Fruit fly (Drosophila melanogaster): Measurements from ENCODE around the gene CG15387.

CG15387 gene

DNA sequence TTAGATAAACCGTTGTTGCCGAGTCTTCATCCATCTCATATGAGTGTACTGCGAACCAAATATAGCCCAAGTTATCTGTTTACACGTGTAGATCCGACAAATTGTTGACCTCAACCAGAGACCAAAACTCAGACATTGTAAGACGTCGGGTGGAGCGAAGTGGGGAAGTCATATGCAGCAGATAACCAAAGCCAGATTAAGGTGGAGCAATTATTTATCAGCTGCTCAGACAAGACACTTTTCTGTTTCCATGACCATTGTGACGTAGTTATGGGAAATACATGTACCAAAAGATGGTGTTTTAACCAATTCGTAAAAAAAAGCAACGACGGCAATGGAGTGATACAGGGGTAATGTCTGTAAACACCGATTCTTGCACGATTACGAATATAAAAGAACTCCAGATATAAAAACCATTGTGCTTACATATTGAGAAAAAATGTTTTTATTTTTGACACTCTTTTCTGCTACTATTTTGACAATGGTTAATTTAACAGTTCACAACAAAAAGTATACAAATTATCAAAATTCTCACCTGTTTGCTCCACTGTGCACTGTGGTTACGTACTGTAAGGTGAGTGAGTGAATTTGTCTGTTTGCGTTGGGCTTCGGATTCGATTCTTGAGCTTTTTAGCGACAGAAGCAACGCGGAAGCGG, 48.7 kb downstream of the CG15387 start (continued):
- TF ChIP-seq Asciz (GFP tag; optimal IDR thresholded peaks at IDR 0.05) (no peak), CG1602 (GFP tag; optimal IDR thresholded peaks at IDR 0.05) (peak; percentile 39), CG30403 (GFP tag; optimal IDR thresholded peaks at IDR 0.05) (peak; percentile 56), Doc3 (GFP tag; IDR thresholded peaks at IDR 0.05; ENCODE audit: partially characterized antibody) (no peak), CG31441 (GFP tag; IDR thresholded peaks at IDR 0.05) (0 out of 2 replicates have a peak, but pooled peaks have one; percentile 33), Atf3 (GFP tag; optimal IDR thresholded peaks at IDR 0.05) (no peak), vvl (GFP tag; IDR thresholded peaks at IDR 0.05) (peak; percentile 66), Side (GFP tag; optimal IDR thresholded peaks at IDR 0.05) (peak; percentile 9), seq (GFP tag; IDR thresholded peaks at IDR 0.05) (no peak), knrl (GFP tag; IDR thresholded peaks at IDR 0.05; ENCODE audit: partially characterized antibody) (no peak), toy (GFP tag; IDR thresholded peaks at IDR 0.05) (no peak), CG14710 (tag; optimal IDR thresholded peaks at IDR 0.05) (no peak), hkb (optimal IDR thresholded peaks at IDR 0.05) (no peak), hkb (GFP tag; IDR thresholded peaks at IDR 0.05) (peak; percentile 36; the same call in 1 of the 2 replicates), CG6791 (GFP tag; IDR thresholded peaks at IDR 0.05; ENCODE audit: partially characterized antibody) (no peak), gce (GFP tag; IDR thresholded peaks at IDR 0.05) (0 out of 3 replicates have a peak, but pooled peaks have one; percentile 8), CG2120 (GFP tag; optimal IDR thresholded peaks at IDR 0.05) (peak; percentile 75), CG10209 (GFP tag; optimal IDR thresholded peaks at IDR 0.05) (peak; percentile 41), CG2678 (tag; optimal IDR thresholded peaks at IDR 0.05) (peak; percentile 53), CG7928 (GFP tag; optimal IDR thresholded peaks at IDR 0.05) (no peak), inv (GFP tag; IDR thresholded peaks at IDR 0.05; ENCODE audit: partially characterized antibody) (no peak), Kr (GFP tag; optimal IDR thresholded peaks at IDR 0.05) (no peak), CG1024 (GFP tag; IDR thresholded peaks at IDR 0.05) (no peak; the same call in 1 of the 2 replicates), CG1529 (GFP tag; optimal IDR thresholded peaks at IDR 0.05) (no peak), CG18476 (GFP tag; optimal IDR thresholded peaks at IDR 0.05) (peak; percentile 30), ab (GFP tag; optimal IDR thresholded peaks at IDR 0.05) (peak; percentile 54), mam (GFP tag; optimal IDR thresholded peaks at IDR 0.05) (peak; percentile 50), Trl (optimal IDR thresholded peaks at IDR 0.05) (no peak), Trl (GFP tag; optimal IDR thresholded peaks at IDR 0.05) (peak; percentile 41), CG9876 (GFP tag; optimal IDR thresholded peaks at IDR 0.05) (no peak), chn (GFP tag; optimal IDR thresholded peaks at IDR 0.05) (no peak), CG13624 (GFP tag; optimal IDR thresholded peaks at IDR 0.05) (peak; percentile 45), run (tag; optimal IDR thresholded peaks at IDR 0.05) (peak; percentile 8), tll (GFP tag; optimal IDR thresholded peaks at IDR 0.05) (no peak), CG2202 (tag; optimal IDR thresholded peaks at IDR 0.05) (peak; percentile 16), Dref (GFP tag; IDR thresholded peaks at IDR 0.05) (no peak), Hr3 (GFP tag; optimal IDR thresholded peaks at IDR 0.05) (no peak), ara (GFP tag; IDR thresholded peaks at IDR 0.05) (no peak), CG16813 (GFP tag; IDR thresholded peaks at IDR 0.05; ENCODE audit: partially characterized antibody) (no peak), CG11398 (GFP tag; optimal IDR thresholded peaks at IDR 0.05) (no peak), E2f2 (GFP tag; IDR thresholded peaks at IDR 0.05) (peak; percentile 24; the same call in 1 of the 2 replicates), Ssrp (tag; optimal IDR thresholded peaks at IDR 0.05) (peak; percentile 11), CG11093 (GFP tag; IDR thresholded peaks at IDR 0.05) (peak; percentile 14; the same call in 1 of the 3 replicates), Elba2 (GFP tag; optimal IDR thresholded peaks at IDR 0.05) (no peak), bsh (GFP tag; optimal IDR thresholded peaks at IDR 0.05) (peak in 1 of 2 experiments; percentile 46), Tbp (GFP tag; optimal IDR thresholded peaks at IDR 0.05) (no peak), unpg (GFP tag; optimal IDR thresholded peaks at IDR 0.05) (peak; percentile 54), bigmax (GFP tag; optimal IDR thresholded peaks at IDR 0.05) (no peak), nerfin-2 (GFP tag; IDR thresholded peaks at IDR 0.05; ENCODE audit: partially characterized antibody) (no peak), vnd (GFP tag; IDR thresholded peaks at IDR 0.05; ENCODE audit: partially characterized antibody) (no peak)

Data from whole organism, embryonic.